Fruit fly (Drosophila melanogaster): ENCODE results near the gene hay.

hay gene

dm6 chr3L:10665433-10666150 lies 34.7 kb downstream of the hay start (continued):
- peak; percentile 91 for TF ChIP-seq CG1603 (tag; optimal IDR thresholded peaks at IDR 0.05)
- TF ChIP-seq CG12769 (tag; optimal IDR thresholded peaks at IDR 0.05): peak; percentile 92
- peak; percentile 79 to 100 for TF ChIP-seq eve (GFP tag; optimal IDR thresholded peaks at IDR 0.05)
- TF ChIP-seq CG11398 (GFP tag; optimal IDR thresholded peaks at IDR 0.05): peak; percentile 66
- TF ChIP-seq crol (GFP tag; IDR thresholded peaks at IDR 0.05): peak; percentile 15; the same call in 1 of the 2 replicates
- peak; percentile 93 for TF ChIP-seq so (GFP tag; IDR thresholded peaks at IDR 0.05)
- peak; percentile 99 for TF ChIP-seq CG2678 (tag; optimal IDR thresholded peaks at IDR 0.05)
- peak; percentile 95 for TF ChIP-seq ems (GFP tag; optimal IDR thresholded peaks at IDR 0.05)
- no peak for TF ChIP-seq Gsc (GFP tag; IDR thresholded peaks at IDR 0.05)
- peak; percentile 95 for TF ChIP-seq CG10147 (GFP tag; optimal IDR thresholded peaks at IDR 0.05)
- TF ChIP-seq emc (GFP tag; optimal IDR thresholded peaks at IDR 0.05): peak; percentile 78
- peak; percentile 41; the same call in 1 of the 3 replicates for TF ChIP-seq Optix (GFP tag; IDR thresholded peaks at IDR 0.05)
- peak; percentile 92 for TF ChIP-seq bigmax (GFP tag; optimal IDR thresholded peaks at IDR 0.05)
- no peak for TF ChIP-seq CG34224 (GFP tag; IDR thresholded peaks at IDR 0.05; ENCODE audit: partially characterized antibody)
- peak; percentile 86 to 95 for TF ChIP-seq dpn (GFP tag; optimal IDR thresholded peaks at IDR 0.05)
- peak; percentile 92 for TF ChIP-seq stc (GFP tag; IDR thresholded peaks at IDR 0.05)
- peak; percentile 94 for TF ChIP-seq CG8290 (GFP tag; optimal IDR thresholded peaks at IDR 0.05)
- peak; percentile 85 to 96 for TF ChIP-seq CG8290 (tag; optimal IDR thresholded peaks at IDR 0.05)
- TF ChIP-seq BtbVII (GFP tag; optimal IDR thresholded peaks at IDR 0.05): peak; percentile 95
- TF ChIP-seq CG13424 (tag; optimal IDR thresholded peaks at IDR 0.05): peak; percentile 99
- TF ChIP-seq nau (GFP tag; optimal IDR thresholded peaks at IDR 0.05): peak; percentile 97
- TF ChIP-seq wek (GFP tag; optimal IDR thresholded peaks at IDR 0.05): peak; percentile 87
- peak; percentile 65 for TF ChIP-seq Nf-YA (GFP tag; IDR thresholded peaks at IDR 0.05)
- TF ChIP-seq CG1602 (GFP tag; optimal IDR thresholded peaks at IDR 0.05): peak; percentile 96
- TF ChIP-seq CG34422 (GFP tag; IDR thresholded peaks at IDR 0.05): peak; percentile 89
- TF ChIP-seq maf-S (GFP tag; optimal IDR thresholded peaks at IDR 0.05): peak; percentile 78
- TF ChIP-seq CG9437 (GFP tag; optimal IDR thresholded peaks at IDR 0.05): peak; percentile 96
- TF ChIP-seq CG14667 (GFP tag; IDR thresholded peaks at IDR 0.05): peak; percentile 86
- TF ChIP-seq gt (GFP tag; IDR thresholded peaks at IDR 0.05): peak; percentile 59; the same call in 1 of the 2 replicates
- peak; percentile 97 for TF ChIP-seq tio (GFP tag; optimal IDR thresholded peaks at IDR 0.05)
- peak; percentile 92 for TF ChIP-seq CG13123 (GFP tag; optimal IDR thresholded peaks at IDR 0.05)
- peak; percentile 97 for TF ChIP-seq PHDP (tag; optimal IDR thresholded peaks at IDR 0.05)
- TF ChIP-seq btn (GFP tag; optimal IDR thresholded peaks at IDR 0.05): peak; percentile 84
- peak; percentile 85 for TF ChIP-seq CG12744 (GFP tag; optimal IDR thresholded peaks at IDR 0.05)
- TF ChIP-seq row (GFP tag; IDR thresholded peaks at IDR 0.05): peak; percentile 97
- TF ChIP-seq bowl (GFP tag; IDR thresholded peaks at IDR 0.05): peak; percentile 78
- peak; percentile 45; the same call in 1 of the 2 replicates for TF ChIP-seq NFAT (GFP tag; IDR thresholded peaks at IDR 0.05)
- peak; percentile 84 for TF ChIP-seq CG2889 (GFP tag; IDR thresholded peaks at IDR 0.05)
- peak; percentile 96 for TF ChIP-seq seq (GFP tag; IDR thresholded peaks at IDR 0.05)
- TF ChIP-seq h (optimal IDR thresholded peaks at IDR 0.05): no peak
- peak; percentile 70 for TF ChIP-seq dimm (GFP tag; IDR thresholded peaks at IDR 0.05)
- TF ChIP-seq Bdp1 (GFP tag; optimal IDR thresholded peaks at IDR 0.05): peak; percentile 72
- TF ChIP-seq CG5180 (GFP tag; optimal IDR thresholded peaks at IDR 0.05): peak; percentile 94
- peak; percentile 65 for TF ChIP-seq Ets97D (GFP tag; optimal IDR thresholded peaks at IDR 0.05)
- peak; percentile 98 for TF ChIP-seq sqz (GFP tag; optimal IDR thresholded peaks at IDR 0.05)
- peak; percentile 97 for TF ChIP-seq az2 (GFP tag; optimal IDR thresholded peaks at IDR 0.05)
- no peak for TF ChIP-seq hb (GFP tag; IDR thresholded peaks at IDR 0.05; ENCODE audit: partially characterized antibody)
- TF ChIP-seq CG17361 (GFP tag; IDR thresholded peaks at IDR 0.05): peak; percentile 99
- TF ChIP-seq CG18262 (tag; optimal IDR thresholded peaks at IDR 0.05): peak; percentile 100
- TF ChIP-seq Sry-δ (GFP tag; optimal IDR thresholded peaks at IDR 0.05): peak; percentile 25
- peak; percentile 74 for TF ChIP-seq Dip3 (GFP tag; optimal IDR thresholded peaks at IDR 0.05)
